Fruit fly (Drosophila melanogaster) whole organism, embryonic: Measurements from ENCODE around the gene Ir94a.
A peak's percentile ranks its signal among the peaks of the same experiment; 100 is the strongest.

Experiments used
- Atf3 ChIP-seq: fragments of 200-800 bp; sonication (Bioruptor generic); optimal IDR thresholded peaks from 3 replicates; lab custom pipeline; 2016; ENCODE audit warnings: missing biosample characterization, missing genetic modification characterization
- Bgb ChIP-seq: fragments of 200-800 bp; sonication (Bioruptor generic); IDR thresholded peaks from 2 replicates; pipeline ENCODE4 v1.3.6; 2022; ENCODE audit warnings: missing biosample characterization, missing genetic modification characterization; ENCODE audit not compliant: partially characterized antibody
- Blimp-1 ChIP-seq: fragments of 200-800 bp; sonication (Bioruptor generic); optimal IDR thresholded peaks from 3 replicates; lab custom pipeline; 2018; ENCODE audit warnings: missing biosample characterization, missing genetic modification characterization, mild to moderate bottlenecking, moderate library complexity, missing genetic modification reagents
- CG11504 ChIP-seq: fragments of 200-800 bp; sonication (Bioruptor generic); optimal IDR thresholded peaks from 3 replicates; lab custom pipeline; 2019; ENCODE audit warnings: missing biosample characterization, mild to moderate bottlenecking, missing genetic modification characterization, moderate library complexity
- CG12071 ChIP-seq: fragments of 200-800 bp; sonication (Bioruptor generic); optimal IDR thresholded peaks from 3 replicates; lab custom pipeline; 2018; ENCODE audit warnings: missing biosample characterization, mild to moderate bottlenecking, missing genetic modification characterization
- CG13424 ChIP-seq: fragments of 200-800 bp; sonication (Bioruptor generic); optimal IDR thresholded peaks from 2 replicates; lab custom pipeline; 2019; ENCODE audit warnings: missing biosample characterization, mild to moderate bottlenecking, missing genetic modification characterization, moderate library complexity
- CG15479 ChIP-seq: fragments of 200-800 bp; sonication (Bioruptor generic); optimal IDR thresholded peaks from 3 replicates; lab custom pipeline; 2019; ENCODE audit warnings: missing biosample characterization, mild to moderate bottlenecking, missing genetic modification characterization, moderate library complexity
- CG16863 ChIP-seq: fragments of 200-800 bp; sonication (Bioruptor generic); optimal IDR thresholded peaks from 3 replicates; lab custom pipeline; 2016; ENCODE audit warnings: missing biosample characterization, missing genetic modification characterization
- CG17912 ChIP-seq: fragments of 200-800 bp; sonication (Bioruptor generic); optimal IDR thresholded peaks from 2 replicates; lab custom pipeline; 2018; ENCODE audit warnings: missing biosample characterization, mild to moderate bottlenecking, missing genetic modification characterization
- CG18011 ChIP-seq: fragments of 200-800 bp; sonication (Bioruptor generic); optimal IDR thresholded peaks from 2 replicates; lab custom pipeline; 2017; ENCODE audit warnings: missing biosample characterization, missing genetic modification characterization, mild to moderate bottlenecking, moderate library complexity, missing genotype
- CG2129 ChIP-seq: fragments of 200-800 bp; sonication (Bioruptor generic); IDR thresholded peaks from 2 replicates; pipeline ENCODE4 v1.3.6; 2022; ENCODE audit warnings: missing biosample characterization, missing genetic modification characterization; ENCODE audit not compliant: partially characterized antibody
- CG3407 ChIP-seq: fragments of 200-800 bp; sonication (Bioruptor generic); optimal IDR thresholded peaks from 2 replicates; lab custom pipeline; 2018; ENCODE audit warnings: missing biosample characterization, mild to moderate bottlenecking, missing genetic modification characterization
- CG6272 ChIP-seq: fragments of 200-800 bp; sonication (Bioruptor generic); IDR thresholded peaks from 2 replicates; pipeline ENCODE4 v1.3.6; 2022; ENCODE audit warnings: missing biosample characterization, missing genetic modification characterization
- CG7963 ChIP-seq: fragments of 200-800 bp; sonication (Bioruptor generic); IDR thresholded peaks from 3 replicates; pipeline ENCODE4 v1.3.6; 2022; ENCODE audit warnings: missing biosample characterization, missing genetic modification characterization; ENCODE audit not compliant: partially characterized antibody
- CG8944 ChIP-seq: fragments of 200-800 bp; sonication (Bioruptor generic); optimal IDR thresholded peaks from 3 replicates; lab custom pipeline; 2016; ENCODE audit warnings: missing biosample characterization, missing genetic modification characterization
- D19A ChIP-seq: fragments of 200-800 bp; optimal IDR thresholded peaks from 3 replicates; lab custom pipeline; 2019; ENCODE audit warnings: missing biosample characterization, mild to moderate bottlenecking, missing genetic modification characterization, moderate library complexity
- Doc3 ChIP-seq: fragments of 200-800 bp; sonication (Bioruptor generic); IDR thresholded peaks from 3 replicates; pipeline ENCODE4 v1.3.6; 2022; ENCODE audit warnings: missing biosample characterization, missing genetic modification characterization; ENCODE audit not compliant: partially characterized antibody
- Eip74EF ChIP-seq, 2 experiments: fragments of 200-800 bp in 1 of 2; fragments of >200 bp in 1 of 2; sonication (Bioruptor generic) in 1 of 2; optimal IDR thresholded peaks; 2 replicates each; lab custom pipeline; 2017 to 2019; ENCODE audit warnings: missing biosample characterization in 2 of 2, missing genetic modification characterization in 2 of 2, mild to moderate bottlenecking in 1 of 2, moderate library complexity in 1 of 2
- Ets65A ChIP-seq: fragments of 200-800 bp; sonication (Bioruptor generic); peaks from one replicate; lab custom pipeline; 2016; ENCODE audit warnings: missing biosample characterization, missing genetic modification characterization
- Hand ChIP-seq: fragments of 200-800 bp; sonication (Bioruptor generic); optimal IDR thresholded peaks from 2 replicates; lab custom pipeline; 2017; ENCODE audit warnings: mild to moderate bottlenecking, missing biosample characterization, missing genetic modification reagents, missing genetic modification characterization
- Hmx ChIP-seq: fragments of 200-800 bp; sonication (Bioruptor generic); optimal IDR thresholded peaks from 2 replicates; lab custom pipeline; 2016; ENCODE audit warnings: missing biosample characterization, missing genetic modification characterization
- Hr51 ChIP-seq, 2 experiments: fragments of 200-800 bp; sonication (Bioruptor generic); optimal IDR thresholded peaks; 2 replicates in 1 of 2; 3 replicates in 1 of 2; lab custom pipeline; 2016 to 2018; ENCODE audit warnings: missing biosample characterization in 2 of 2, missing genetic modification characterization in 2 of 2, mild to moderate bottlenecking in 1 of 2, moderate library complexity in 1 of 2
- Mad ChIP-seq: fragments of 200-800 bp; sonication (Bioruptor generic); optimal IDR thresholded peaks from 2 replicates; lab custom pipeline; 2016; ENCODE audit warnings: missing biosample characterization, missing genetic modification characterization
- NC2α ChIP-seq: fragments of 200-800 bp; sonication (Bioruptor generic); optimal IDR thresholded peaks from 2 replicates; lab custom pipeline; 2016; ENCODE audit warnings: missing biosample characterization, missing genetic modification characterization
- PHDP ChIP-seq: fragments of 200-800 bp; sonication (Bioruptor generic); optimal IDR thresholded peaks from 3 replicates; lab custom pipeline; 2018; ENCODE audit warnings: missing biosample characterization, mild to moderate bottlenecking, missing genetic modification characterization, moderate library complexity
- Poxn ChIP-seq: fragments of 200-800 bp; sonication (Bioruptor generic); IDR thresholded peaks from 2 replicates; pipeline ENCODE4 v1.3.6; 2022; ENCODE audit warnings: missing biosample characterization, missing genetic modification characterization
- Spps ChIP-seq: fragments of 200-800 bp; sonication (Bioruptor generic); optimal IDR thresholded peaks from 2 replicates; lab custom pipeline; 2018; ENCODE audit warnings: missing biosample characterization, mild to moderate bottlenecking, missing genetic modification characterization
- Tbp ChIP-seq: fragments of >200 bp; optimal IDR thresholded peaks from 2 replicates; lab custom pipeline; 2018; ENCODE audit warnings: missing biosample characterization, missing genetic modification characterization
- ac ChIP-seq: fragments of 200-800 bp; sonication (Bioruptor generic); optimal IDR thresholded peaks from 3 replicates; lab custom pipeline; 2017; ENCODE audit warnings: missing biosample characterization, mild to moderate bottlenecking, missing genetic modification characterization
- ap ChIP-seq: fragments of 200-800 bp; sonication (Bioruptor generic); IDR thresholded peaks from 2 replicates; pipeline ENCODE4 v1.3.6; 2022; ENCODE audit warnings: missing biosample characterization, missing genetic modification characterization
- bcd ChIP-seq: fragments of 200-800 bp; sonication (Bioruptor generic); optimal IDR thresholded peaks from 2 replicates; lab custom pipeline; 2017; ENCODE audit warnings: missing biosample characterization, mild to moderate bottlenecking, missing genetic modification characterization
- br ChIP-seq: fragments of >200 bp; optimal IDR thresholded peaks from 2 replicates; lab custom pipeline; 2017
- cwo ChIP-seq: fragments of 200-800 bp; sonication (Bioruptor generic); optimal IDR thresholded peaks from 3 replicates; lab custom pipeline; 2017; ENCODE audit warnings: missing biosample characterization, missing genetic modification characterization, mild to moderate bottlenecking, moderate library complexity, missing genetic modification reagents
- dm ChIP-seq: fragments of 200-800 bp; sonication (Bioruptor generic); optimal IDR thresholded peaks from 3 replicates; lab custom pipeline; 2016; ENCODE audit warnings: missing biosample characterization, missing genetic modification characterization
- dmrt11E ChIP-seq: fragments of 200-800 bp; sonication (Bioruptor generic); optimal IDR thresholded peaks from 3 replicates; lab custom pipeline; 2018; ENCODE audit warnings: missing biosample characterization, mild to moderate bottlenecking, missing genetic modification characterization, moderate library complexity
- dysf ChIP-seq: fragments of 200-800 bp; sonication (Bioruptor generic); IDR thresholded peaks from 3 replicates; pipeline ENCODE4 v1.3.6; 2022; ENCODE audit warnings: missing biosample characterization, missing genetic modification characterization
- fd64A ChIP-seq: fragments of 200-800 bp; sonication (Bioruptor generic); optimal IDR thresholded peaks from 3 replicates; lab custom pipeline; 2018; ENCODE audit warnings: missing biosample characterization, mild to moderate bottlenecking, missing genetic modification characterization
- grn ChIP-seq: fragments of 200-800 bp; sonication (Bioruptor generic); optimal IDR thresholded peaks from 3 replicates; lab custom pipeline; 2017; ENCODE audit warnings: missing biosample characterization, missing genetic modification characterization
- gro ChIP-seq: fragments of 200-800 bp; sonication (Bioruptor generic); optimal IDR thresholded peaks from 2 replicates; lab custom pipeline; 2016; ENCODE audit warnings: missing biosample characterization, missing genetic modification characterization
- gt ChIP-seq: fragments of 200-800 bp; sonication (Bioruptor generic); IDR thresholded peaks from 2 replicates; pipeline ENCODE4 v1.3.6; 2022; ENCODE audit warnings: missing biosample characterization, missing genetic modification characterization
- ind ChIP-seq: fragments of 200-800 bp; sonication (Bioruptor generic); optimal IDR thresholded peaks from 3 replicates; lab custom pipeline; 2016; ENCODE audit warnings: missing biosample characterization, missing genetic modification characterization
- jigr1 ChIP-seq: fragments of 200-800 bp; sonication (Bioruptor generic); IDR thresholded peaks from 3 replicates; pipeline ENCODE4 v1.3.6; 2022; ENCODE audit warnings: missing biosample characterization, missing genetic modification characterization
- kay ChIP-seq: fragments of 200-800 bp; sonication (Bioruptor generic); optimal IDR thresholded peaks from 2 replicates; lab custom pipeline; 2016; ENCODE audit warnings: missing biosample characterization, missing genetic modification characterization
- mam ChIP-seq: fragments of 200-800 bp; sonication (Bioruptor generic); optimal IDR thresholded peaks from 3 replicates; lab custom pipeline; 2016; ENCODE audit warnings: missing biosample characterization, missing genetic modification characterization
- nerfin-2 ChIP-seq: fragments of 200-800 bp; sonication (Bioruptor generic); IDR thresholded peaks from 2 replicates; pipeline ENCODE4 v1.3.6; 2022; ENCODE audit warnings: missing biosample characterization, missing genetic modification characterization; ENCODE audit not compliant: partially characterized antibody
- pnt ChIP-seq: fragments of 200-800 bp; sonication (Bioruptor generic); optimal IDR thresholded peaks from 3 replicates; lab custom pipeline; 2016; ENCODE audit warnings: missing biosample characterization, missing genetic modification characterization
- sob ChIP-seq: fragments of 200-800 bp; sonication (Bioruptor generic); IDR thresholded peaks from 2 replicates; pipeline ENCODE4 v1.3.6; 2022; ENCODE audit warnings: missing biosample characterization, missing genetic modification characterization
- tio ChIP-seq: fragments of 200-800 bp; sonication (Bioruptor generic); optimal IDR thresholded peaks from 2 replicates; lab custom pipeline; 2017; ENCODE audit warnings: missing biosample characterization, missing genetic modification characterization, inconsistent platforms
- vnd ChIP-seq: fragments of 200-800 bp; sonication (Bioruptor generic); IDR thresholded peaks from 3 replicates; pipeline ENCODE4 v1.3.6; 2022; ENCODE audit warnings: missing biosample characterization, missing genetic modification characterization; ENCODE audit not compliant: partially characterized antibody

Ir94a gene

dm6 chr3R:22124863-22125262 is 11.6 kb downstream of the Ir94a start (continued):
- TF ChIP-seq Doc3 (0 out of 3 replicates have a peak, but pooled peaks have one; percentile 46), CG2129 (GFP tag; lab: Robert Waterston, UW) (no peak), ap (GFP tag; lab: Robert Waterston, UW) (no peak), pnt (no peak), Bgb (GFP tag; lab: Robert Waterston, UW) (no peak), br (lab: Kevin White, UChicago) (no peak), Spps (peak; percentile 5), Poxn (GFP tag; lab: Robert Waterston, UW) (no peak), kay (no peak), Tbp (GFP tag; lab: Kevin White, UChicago) (no peak), Blimp-1 (GFP tag; lab: Kevin White, UChicago) (no peak), CG11504 (tag; lab: Kevin White, UChicago) (peak; percentile 92)

dm6 chr3R:22133337-22134014 is 20.2 kb downstream of the Ir94a start, which contains the start of gene SKIP:
Gene SKIP, plus strand, starts transcription at chr3R:22133830.
- TF ChIP-seq nerfin-2 (GFP tag; lab: Robert Waterston, UW): peak; percentile 52; the same call in 1 of the 2 replicates
- no peak for TF ChIP-seq Mad
- TF ChIP-seq tio (GFP tag; lab: Kevin White, UChicago): no peak
- TF ChIP-seq CG13424 (tag; lab: Kevin White, UChicago): no peak
- no peak for TF ChIP-seq CG6272
- TF ChIP-seq CG3407: peak; percentile 27
- no peak for TF ChIP-seq Atf3 (GFP tag; lab: Kevin White, UChicago)
- peak; percentile 40 for TF ChIP-seq D19A (tag; lab: Kevin White, UChicago)
- no peak for TF ChIP-seq bcd (GFP tag; lab: Kevin White, UChicago)
- TF ChIP-seq CG12071 (GFP tag; lab: Kevin White, UChicago): peak; percentile 44
- TF ChIP-seq CG15479: no peak
- no peak for TF ChIP-seq mam (GFP tag; lab: Kevin White, UChicago)
- no peak for TF ChIP-seq dmrt11E (tag; lab: Kevin White, UChicago)
- peak; percentile 65 for TF ChIP-seq gro
- no peak for TF ChIP-seq jigr1 (GFP tag; lab: Robert Waterston, UW)
- TF ChIP-seq CG8944 (GFP tag; lab: Kevin White, UChicago): peak; percentile 12
- no peak for TF ChIP-seq CG17912 (GFP tag; lab: Kevin White, UChicago)
- TF ChIP-seq grn: no peak
- no peak for TF ChIP-seq ac (GFP tag; lab: Kevin White, UChicago)
- TF ChIP-seq dysf (GFP tag; lab: Robert Waterston, UW): no peak
- no peak for TF ChIP-seq Hmx (GFP tag; lab: Kevin White, UChicago)
- peak; percentile 70 for TF ChIP-seq NC2α (GFP tag; lab: Kevin White, UChicago)
- TF ChIP-seq fd64A (GFP tag; lab: Kevin White, UChicago): peak; percentile 40
- no peak for TF ChIP-seq CG18011 (GFP tag; lab: Kevin White, UChicago)
- no peak for TF ChIP-seq Hand
- peak in 1 of 2 experiments; percentile 2 for TF ChIP-seq Eip74EF (GFP tag; optimal IDR thresholded peaks at IDR 0.05; lab: Kevin White, UChicago)
- peak; percentile 41; the same call in 1 of the 2 replicates for TF ChIP-seq sob (GFP tag; lab: Robert Waterston, UW)
- no peak for TF ChIP-seq ind (GFP tag; lab: Kevin White, UChicago)
- no peak for TF ChIP-seq Hr51 (GFP tag; optimal IDR thresholded peaks at IDR 0.05; lab: Kevin White, UChicago)
- no peak for TF ChIP-seq dm (GFP tag; lab: Kevin White, UChicago)
- no peak for TF ChIP-seq CG16863
- no peak for TF ChIP-seq gt
- TF ChIP-seq CG7963: no peak
- TF ChIP-seq vnd (GFP tag; lab: Robert Waterston, UW): no peak
- TF ChIP-seq cwo: no peak
- peak; percentile 35 for TF ChIP-seq Ets65A
- peak; percentile 23 for TF ChIP-seq PHDP (tag; lab: Kevin White, UChicago)
